Fruit fly (Drosophila melanogaster): ENCODE results near the gene FucTD.

DNA sequence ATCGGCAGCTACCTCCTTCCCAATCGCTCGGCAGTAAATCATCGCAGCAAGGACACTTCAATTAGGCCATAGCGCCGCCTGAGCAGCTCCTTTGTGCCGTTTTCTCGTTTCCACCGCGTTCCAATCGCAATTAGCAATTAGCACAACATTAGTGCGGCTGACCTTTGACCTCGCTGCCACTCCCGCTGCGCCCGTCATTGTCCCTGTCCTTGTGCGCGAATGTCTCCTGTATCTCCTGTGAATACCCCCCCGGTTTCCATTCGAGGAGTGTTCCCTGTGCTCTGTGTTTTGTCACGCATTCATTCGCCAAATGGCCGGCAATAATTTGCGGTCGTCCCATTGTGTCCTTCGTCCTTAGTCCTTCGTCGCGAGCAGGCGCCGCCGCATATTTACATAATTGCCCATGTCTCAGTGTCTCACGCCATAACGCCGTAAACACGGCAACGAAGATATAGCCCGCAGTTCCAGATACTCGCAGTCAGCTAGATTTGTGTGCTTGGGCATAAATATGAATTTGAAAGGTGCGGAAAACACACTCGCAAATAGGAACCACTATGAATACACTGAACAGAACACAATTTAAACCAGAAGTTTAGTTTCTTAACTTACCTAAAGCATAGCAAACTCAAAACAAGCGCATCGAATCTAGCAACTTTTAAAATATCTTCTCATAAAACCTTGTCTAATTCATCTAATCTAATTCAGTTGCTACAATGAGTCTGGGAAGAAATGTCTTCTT is 5.5 kb upstream of the FucTD start, which contains the start of gene CG9168:
- TF ChIP-seq Pif1A (GFP tag; optimal IDR thresholded peaks at IDR 0.05), result no peak
- no peak for TF ChIP-seq Ets98B (GFP tag; IDR thresholded peaks at IDR 0.05)
- no peak for TF ChIP-seq CG10348 (GFP tag; IDR thresholded peaks at IDR 0.05)
- TF ChIP-seq fd96Ca (GFP tag; IDR thresholded peaks at IDR 0.05), result no peak
- TF ChIP-seq CG13204 (GFP tag; optimal IDR thresholded peaks at IDR 0.05), result no peak
- TF ChIP-seq CG8159 (tag; optimal IDR thresholded peaks at IDR 0.05), result no peak
- no peak for TF ChIP-seq EcR (GFP tag; optimal IDR thresholded peaks at IDR 0.05)
- TF ChIP-seq CG34367 (tag; optimal IDR thresholded peaks at IDR 0.05), result no peak
- TF ChIP-seq gl (tag; optimal IDR thresholded peaks at IDR 0.05), result no peak
- no peak for TF ChIP-seq CG9948 (tag; optimal IDR thresholded peaks at IDR 0.05)
- TF ChIP-seq CG12605 (GFP tag; IDR thresholded peaks at IDR 0.05), result no peak
- TF ChIP-seq CG14655 (GFP tag; optimal IDR thresholded peaks at IDR 0.05), result no peak

Measured in whole organism, pupa.